Fruit fly (Drosophila melanogaster): ENCODE data around the gene CG6761.

DNA sequence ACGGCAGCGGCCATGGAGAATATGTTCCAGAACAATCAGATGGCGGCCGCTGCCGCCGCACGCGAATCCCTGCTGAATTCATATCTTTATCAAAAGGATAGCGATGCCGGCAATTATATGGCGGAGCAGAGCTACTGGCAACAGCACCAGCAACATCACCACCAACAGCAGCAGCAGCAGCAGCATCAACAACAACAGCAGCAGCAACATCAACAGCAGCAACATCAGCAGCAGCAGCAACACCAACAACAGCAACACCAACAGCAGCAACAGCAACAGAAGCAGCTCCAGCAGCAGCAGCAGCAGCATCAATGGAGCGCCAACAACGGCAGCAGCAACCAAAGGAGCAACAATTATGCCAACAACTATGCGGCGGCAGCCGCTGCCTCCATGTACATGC lies 5.4 kb upstream of the CG6761 start:
- TF ChIP-seq D1 (tag; optimal IDR thresholded peaks at IDR 0.05) (no peak), CG12605 (GFP tag; IDR thresholded peaks at IDR 0.05) (no peak), CG4496 (GFP tag; IDR thresholded peaks at IDR 0.05) (no peak), CG15710 (tag; optimal IDR thresholded peaks at IDR 0.05) (no peak)

Data from whole organism, pupa.